Fruit fly (Drosophila melanogaster) whole organism, embryonic: Measurements from ENCODE around the gene CG4218.

ENCODE experiments used
- Antp ChIP-seq: fragments of 200-800 bp; sonication (Bioruptor generic); optimal IDR thresholded peaks from 3 replicates; lab custom pipeline; 2016; ENCODE audit warnings: missing biosample characterization, missing genetic modification characterization
- Atf6 ChIP-seq: fragments of 200-800 bp; sonication (Bioruptor generic); IDR thresholded peaks from 2 replicates; pipeline ENCODE4 v1.3.6; 2022; ENCODE audit warnings: missing biosample characterization, missing genetic modification characterization
- B-H1 ChIP-seq: fragments of 200-800 bp; sonication (Bioruptor generic); IDR thresholded peaks from 3 replicates; pipeline ENCODE4 v1.3.6; 2022; ENCODE audit warnings: missing biosample characterization, missing genetic modification characterization
- Bteb2 ChIP-seq: fragments of 200-800 bp; sonication (Bioruptor generic); optimal IDR thresholded peaks from 2 replicates; lab custom pipeline; 2016; ENCODE audit warnings: missing biosample characterization, missing genetic modification characterization
- CG10462 ChIP-seq: fragments of 200-800 bp; sonication (Bioruptor generic); optimal IDR thresholded peaks from 2 replicates; lab custom pipeline; 2016; ENCODE audit warnings: missing biosample characterization, missing genetic modification characterization
- CG11398 ChIP-seq: fragments of 200-800 bp; sonication (Bioruptor generic); optimal IDR thresholded peaks from 2 replicates; lab custom pipeline; 2016; ENCODE audit warnings: missing biosample characterization, missing genetic modification characterization
- CG11504 ChIP-seq: fragments of 200-800 bp; sonication (Bioruptor generic); optimal IDR thresholded peaks from 3 replicates; lab custom pipeline; 2019; ENCODE audit warnings: missing biosample characterization, mild to moderate bottlenecking, missing genetic modification characterization, moderate library complexity
- CG11696 ChIP-seq: fragments of 200-800 bp; sonication (Bioruptor generic); IDR thresholded peaks from 2 replicates; pipeline ENCODE4 v1.3.6; 2022; ENCODE audit warnings: missing biosample characterization, missing genetic modification characterization
- CG11723 ChIP-seq: fragments of 200-800 bp; sonication (Bioruptor generic); optimal IDR thresholded peaks from 2 replicates; lab custom pipeline; 2017; ENCODE audit warnings: missing biosample characterization, mild to moderate bottlenecking, missing genetic modification characterization
- CG17359 ChIP-seq: fragments of 200-800 bp; sonication (Bioruptor generic); optimal IDR thresholded peaks from 3 replicates; lab custom pipeline; 2018; ENCODE audit warnings: missing biosample characterization, mild to moderate bottlenecking, missing genetic modification characterization, moderate library complexity
- CG17385 ChIP-seq: fragments of 200-800 bp; sonication (Bioruptor generic); optimal IDR thresholded peaks from 3 replicates; lab custom pipeline; 2018; ENCODE audit warnings: missing biosample characterization, mild to moderate bottlenecking, missing genetic modification characterization
- CG18476 ChIP-seq: fragments of 200-800 bp; sonication (Bioruptor generic); optimal IDR thresholded peaks from 2 replicates; lab custom pipeline; 2016; ENCODE audit warnings: missing biosample characterization, mild to moderate bottlenecking, missing genetic modification characterization
- CG3726 ChIP-seq: fragments of 200-800 bp; sonication (Bioruptor generic); IDR thresholded peaks from 3 replicates; pipeline ENCODE4, ENCODE4 v1.3.6; 2022; ENCODE audit warnings: missing biosample characterization, missing genetic modification characterization
- CG4730 ChIP-seq: fragments of 200-800 bp; sonication (Bioruptor generic); IDR thresholded peaks from 2 replicates; pipeline ENCODE4 v1.3.6; 2022; ENCODE audit warnings: missing biosample characterization, missing genetic modification characterization
- CG4820 ChIP-seq: fragments of 200-800 bp; sonication (Bioruptor generic); optimal IDR thresholded peaks from 3 replicates; lab custom pipeline; 2016; ENCODE audit warnings: missing biosample characterization, missing genetic modification characterization
- CG8290 ChIP-seq, 3 experiments: fragments of 200-800 bp; sonication (Bioruptor generic); optimal IDR thresholded peaks; 2 replicates each; lab custom pipeline; 2016 to 2019; ENCODE audit warnings: missing biosample characterization in 3 of 3, missing genetic modification characterization in 3 of 3, mild to moderate bottlenecking in 2 of 3, moderate library complexity in 1 of 3
- CG8924 ChIP-seq: fragments of 200-800 bp; optimal IDR thresholded peaks from 3 replicates; lab custom pipeline; 2019; ENCODE audit warnings: missing biosample characterization, mild to moderate bottlenecking, missing genetic modification characterization, moderate library complexity
- D19A ChIP-seq: fragments of 200-800 bp; optimal IDR thresholded peaks from 3 replicates; lab custom pipeline; 2019; ENCODE audit warnings: missing biosample characterization, mild to moderate bottlenecking, missing genetic modification characterization, moderate library complexity
- Dek ChIP-seq: fragments of 200-800 bp; sonication (Bioruptor generic); optimal IDR thresholded peaks from 3 replicates; lab custom pipeline; 2019; ENCODE audit warnings: missing biosample characterization, mild to moderate bottlenecking, missing genetic modification characterization, moderate library complexity
- Dip3 ChIP-seq: fragments of 200-800 bp; sonication (Bioruptor generic); optimal IDR thresholded peaks from 3 replicates; lab custom pipeline; 2016; ENCODE audit warnings: missing biosample characterization, missing genetic modification characterization
- Dll ChIP-seq: fragments of 200-800 bp; sonication (Bioruptor generic); IDR thresholded peaks from 4 replicates; pipeline ENCODE4 v1.3.6; 2022; ENCODE audit warnings: missing biosample characterization, missing genetic modification characterization; ENCODE audit not compliant: partially characterized antibody
- Eip74EF ChIP-seq, 2 experiments: fragments of 200-800 bp in 1 of 2; fragments of >200 bp in 1 of 2; sonication (Bioruptor generic) in 1 of 2; optimal IDR thresholded peaks; 2 replicates each; lab custom pipeline; 2017 to 2019; ENCODE audit warnings: missing biosample characterization in 2 of 2, missing genetic modification characterization in 2 of 2, mild to moderate bottlenecking in 1 of 2, moderate library complexity in 1 of 2
- Hey ChIP-seq: fragments of 200-800 bp; sonication (Bioruptor generic); optimal IDR thresholded peaks from 3 replicates; lab custom pipeline; 2018; ENCODE audit warnings: missing biosample characterization, mild to moderate bottlenecking, missing genetic modification characterization
- Hr39 ChIP-seq: fragments of >200 bp; optimal IDR thresholded peaks from 2 replicates; lab custom pipeline; 2017
- MBD-R2 ChIP-seq: fragments of 200-800 bp; sonication (Bioruptor generic); IDR thresholded peaks from 2 replicates; pipeline ENCODE4 v1.3.6; 2022; ENCODE audit warnings: missing biosample characterization, missing genetic modification characterization
- Scr ChIP-seq: fragments of 200-800 bp; sonication (Bioruptor generic); IDR thresholded peaks from 2 replicates; pipeline ENCODE4 v1.3.6; 2022; ENCODE audit warnings: missing biosample characterization, missing genetic modification characterization; ENCODE audit not compliant: partially characterized antibody
- Side ChIP-seq: fragments of 200-800 bp; sonication (Bioruptor generic); optimal IDR thresholded peaks from 2 replicates; lab custom pipeline; 2016; ENCODE audit warnings: missing biosample characterization, missing genetic modification characterization
- Ssrp ChIP-seq: fragments of 200-800 bp; sonication (Bioruptor generic); optimal IDR thresholded peaks from 2 replicates; lab custom pipeline; 2018; ENCODE audit warnings: missing biosample characterization, mild to moderate bottlenecking, missing genetic modification characterization, moderate library complexity
- Trl ChIP-seq, 3 experiments: fragments of >200 bp in 2 of 3; fragments of 200-800 bp in 1 of 3; sonication (Bioruptor generic) in 1 of 3; optimal IDR thresholded peaks; 2 replicates in 1 of 3; 3 replicates in 2 of 3; lab custom pipeline; 2016 to 2017; ENCODE audit warnings: missing biosample characterization in 1 of 3, missing genetic modification characterization in 1 of 3
- ap ChIP-seq: fragments of 200-800 bp; sonication (Bioruptor generic); IDR thresholded peaks from 2 replicates; pipeline ENCODE4 v1.3.6; 2022; ENCODE audit warnings: missing biosample characterization, missing genetic modification characterization
- ase ChIP-seq: fragments of 200-800 bp; sonication (Bioruptor generic); IDR thresholded peaks from 3 replicates; pipeline ENCODE4 v1.3.6; 2022; ENCODE audit warnings: missing biosample characterization, missing genetic modification characterization
- croc ChIP-seq: fragments of 200-800 bp; sonication (Bioruptor generic); conservative IDR thresholded peaks from 3 replicates; pipeline ENCODE4 v1.3.6; 2022; ENCODE audit warnings: missing biosample characterization, missing genetic modification characterization
- dysf ChIP-seq: fragments of 200-800 bp; sonication (Bioruptor generic); IDR thresholded peaks from 3 replicates; pipeline ENCODE4 v1.3.6; 2022; ENCODE audit warnings: missing biosample characterization, missing genetic modification characterization
- fd102C ChIP-seq: fragments of 200-800 bp; sonication (Bioruptor generic); optimal IDR thresholded peaks from 2 replicates; lab custom pipeline; 2018; ENCODE audit warnings: missing biosample characterization, mild to moderate bottlenecking, missing genetic modification characterization, moderate library complexity
- fd64A ChIP-seq: fragments of 200-800 bp; sonication (Bioruptor generic); optimal IDR thresholded peaks from 3 replicates; lab custom pipeline; 2018; ENCODE audit warnings: missing biosample characterization, mild to moderate bottlenecking, missing genetic modification characterization
- gcm ChIP-seq: fragments of 200-800 bp; sonication (Bioruptor generic); optimal IDR thresholded peaks from 2 replicates; lab custom pipeline; 2019; ENCODE audit warnings: missing biosample characterization, mild to moderate bottlenecking, missing genetic modification characterization, moderate library complexity
- ham ChIP-seq: fragments of 200-800 bp; sonication (Bioruptor generic); IDR thresholded peaks from 2 replicates; pipeline ENCODE4 v1.3.6; 2022; ENCODE audit warnings: missing biosample characterization, missing genetic modification characterization
- ind ChIP-seq: fragments of 200-800 bp; sonication (Bioruptor generic); optimal IDR thresholded peaks from 3 replicates; lab custom pipeline; 2016; ENCODE audit warnings: missing biosample characterization, missing genetic modification characterization
- inv ChIP-seq: fragments of 200-800 bp; sonication (Bioruptor generic); IDR thresholded peaks from 2 replicates; pipeline ENCODE4 v1.3.6; 2022; ENCODE audit warnings: missing biosample characterization, missing genetic modification characterization; ENCODE audit not compliant: partially characterized antibody
- mam ChIP-seq: fragments of 200-800 bp; sonication (Bioruptor generic); optimal IDR thresholded peaks from 3 replicates; lab custom pipeline; 2016; ENCODE audit warnings: missing biosample characterization, missing genetic modification characterization
- nerfin-1 ChIP-seq: fragments of 200-800 bp; sonication (Bioruptor generic); optimal IDR thresholded peaks from 3 replicates; lab custom pipeline; 2019; ENCODE audit warnings: missing biosample characterization, mild to moderate bottlenecking, missing genetic modification characterization, moderate library complexity
- phol ChIP-seq: fragments of 200-800 bp; sonication (Bioruptor generic); optimal IDR thresholded peaks from 3 replicates; lab custom pipeline; 2018; ENCODE audit warnings: missing biosample characterization, mild to moderate bottlenecking, missing genetic modification characterization, moderate library complexity
- pnt ChIP-seq: fragments of 200-800 bp; sonication (Bioruptor generic); optimal IDR thresholded peaks from 3 replicates; lab custom pipeline; 2016; ENCODE audit warnings: missing biosample characterization, missing genetic modification characterization
- run ChIP-seq: fragments of 200-800 bp; sonication (Bioruptor generic); optimal IDR thresholded peaks from 3 replicates; lab custom pipeline; 2018; ENCODE audit warnings: missing biosample characterization, mild to moderate bottlenecking, missing genetic modification characterization
- seq ChIP-seq: fragments of 200-800 bp; sonication (Bioruptor generic); IDR thresholded peaks from 2 replicates; pipeline ENCODE4 v1.3.6; 2022; ENCODE audit warnings: missing biosample characterization, missing genetic modification characterization
- sima ChIP-seq: fragments of 200-800 bp; sonication (Bioruptor generic); optimal IDR thresholded peaks from 2 replicates; lab custom pipeline; 2016; ENCODE audit warnings: missing biosample characterization, missing genetic modification characterization
- so ChIP-seq: fragments of 200-800 bp; sonication (Bioruptor generic); IDR thresholded peaks from 3 replicates; pipeline ENCODE4 v1.3.6; 2022; ENCODE audit warnings: missing biosample characterization, missing genetic modification characterization
- wek ChIP-seq: fragments of 200-800 bp; sonication (Bioruptor generic); optimal IDR thresholded peaks from 3 replicates; lab custom pipeline; 2018; ENCODE audit warnings: missing biosample characterization, mild to moderate bottlenecking, missing genetic modification characterization, moderate library complexity
- zfh2 ChIP-seq: fragments of 200-800 bp; sonication (Bioruptor generic); optimal IDR thresholded peaks from 2 replicates; lab custom pipeline; 2016; ENCODE audit warnings: missing biosample characterization, missing genetic modification characterization

CG4218 gene

DNA sequence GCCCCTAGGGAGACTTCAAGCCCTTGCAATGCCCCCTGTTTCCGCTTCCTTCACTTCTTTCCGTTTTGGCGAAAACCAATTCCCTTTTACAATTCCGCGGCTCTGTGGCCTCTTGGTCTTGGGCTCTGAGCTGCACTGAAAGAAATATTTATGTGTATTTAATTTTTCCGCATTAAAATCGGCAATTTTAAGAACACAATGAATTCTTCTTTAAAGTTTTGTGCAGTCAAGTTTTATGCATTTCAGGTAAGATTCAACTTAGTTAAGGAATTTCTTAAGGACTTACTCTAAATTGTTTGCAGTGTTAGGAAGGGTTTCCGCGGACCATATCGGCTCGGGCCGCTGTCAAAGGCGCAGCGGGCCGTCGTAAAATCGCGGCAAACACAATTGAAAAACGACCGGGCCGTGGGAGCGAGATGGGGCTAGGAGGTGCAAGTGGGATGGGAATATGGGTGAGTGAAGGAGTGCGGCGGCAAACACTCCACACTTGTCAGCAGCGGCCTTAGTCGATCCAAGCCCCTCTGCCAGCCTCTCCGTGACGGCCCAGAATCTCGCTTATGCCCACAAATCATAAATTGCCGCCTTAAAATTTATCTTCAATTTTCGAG lies 3.3 kb upstream of the CG4218 start (continued):
- TF ChIP-seq CG8924 (tag; lab: Kevin White, UChicago) (peak; percentile 62), Bteb2 (GFP tag; lab: Kevin White, UChicago) (peak; percentile 38), CG11504 (tag; lab: Kevin White, UChicago) (peak; percentile 69), CG17385 (peak; percentile 21), CG18476 (GFP tag; lab: Kevin White, UChicago) (peak; percentile 46), Dip3 (peak; percentile 25), zfh2 (peak; percentile 28), B-H1 (GFP tag; lab: Robert Waterston, UW) (no peak; the same call in 2 of the 3 replicates), croc (peak; percentile 50), fd102C (GFP tag; lab: Kevin White, UChicago) (peak; percentile 67), Scr (GFP tag; lab: Robert Waterston, UW) (no peak), MBD-R2 (GFP tag; lab: Robert Waterston, UW) (no peak), Side (GFP tag; lab: Kevin White, UChicago) (peak; percentile 1), D19A (tag; lab: Kevin White, UChicago) (peak; percentile 50), run (tag; lab: Kevin White, UChicago) (peak; percentile 11), CG10462 (GFP tag; lab: Kevin White, UChicago) (peak; percentile 23), wek (GFP tag; lab: Kevin White, UChicago) (no peak), Antp (GFP tag; lab: Kevin White, UChicago) (peak; percentile 14), Ssrp (tag; lab: Kevin White, UChicago) (peak; percentile 53), Hr39 (no peak), pnt (GFP tag; lab: Kevin White, UChicago) (peak; percentile 50), sima (GFP tag; lab: Kevin White, UChicago) (peak; percentile 18), Dll (GFP tag; lab: Robert Waterston, UW) (no peak), Hey (tag; lab: Kevin White, UChicago) (no peak), CG8290 (GFP tag; optimal IDR thresholded peaks at IDR 0.05; lab: Kevin White, UChicago) (peak; percentile 19), CG8290 (tag; optimal IDR thresholded peaks at IDR 0.05; lab: Kevin White, UChicago) (peak in 1 of 2 experiments; percentile 29), fd64A (peak; percentile 12), dysf (GFP tag; lab: Robert Waterston, UW) (no peak; the same call in 2 of the 3 replicates), so (GFP tag; lab: Robert Waterston, UW) (no peak), CG4730 (GFP tag; lab: Robert Waterston, UW) (peak; percentile 38), gcm (peak; percentile 55), CG4820 (GFP tag; lab: Kevin White, UChicago) (peak; percentile 58), Trl (optimal IDR thresholded peaks at IDR 0.05; lab: Kevin White, UChicago) (no peak), Trl (GFP tag; optimal IDR thresholded peaks at IDR 0.05; lab: Kevin White, UChicago) (peak; percentile 36), Atf6 (peak; percentile 28; the same call in 1 of the 2 replicates), ham (GFP tag; lab: Robert Waterston, UW) (no peak), CG3726 (GFP tag; lab: Robert Waterston, UW) (0 out of 3 replicates have a peak, but pooled peaks have one; percentile 40), CG17359 (tag; lab: Kevin White, UChicago) (peak; percentile 61), inv (GFP tag; lab: Robert Waterston, UW) (no peak), mam (GFP tag; lab: Kevin White, UChicago) (peak; percentile 42), ind (GFP tag; lab: Kevin White, UChicago) (peak; percentile 61), CG11398 (GFP tag; lab: Kevin White, UChicago) (peak; percentile 51), Dek (peak; percentile 9), ap (GFP tag; lab: Robert Waterston, UW) (no peak), CG11696 (peak; percentile 42; the same call in 1 of the 2 replicates), seq (0 out of 2 replicates have a peak, but pooled peaks have one; percentile 12), Eip74EF (GFP tag; optimal IDR thresholded peaks at IDR 0.05; lab: Kevin White, UChicago) (peak in 1 of 2 experiments; percentile 1), CG11723 (GFP tag; lab: Kevin White, UChicago) (peak; percentile 39), nerfin-1 (tag; lab: Kevin White, UChicago) (no peak), phol (peak; percentile 77), ase (no peak)
